Fruit fly (Drosophila melanogaster): ENCODE data around the gene eIF3d2.

- TF ChIP-seq CG12768 (GFP tag; optimal IDR thresholded peaks at IDR 0.05) = no peak
- TF ChIP-seq toe (GFP tag; optimal IDR thresholded peaks at IDR 0.05) = no peak
- no peak for TF ChIP-seq Crg-1 (GFP tag; optimal IDR thresholded peaks at IDR 0.05)
Observed at dm6 chr3R:12232629-12233028, 37.8 kb upstream of the eIF3d2 start, which contains the start of gene Pglym87.

All from whole organism, adult.